Fruit fly (Drosophila melanogaster): Measurements from ENCODE around the gene Alg1.

DNA sequence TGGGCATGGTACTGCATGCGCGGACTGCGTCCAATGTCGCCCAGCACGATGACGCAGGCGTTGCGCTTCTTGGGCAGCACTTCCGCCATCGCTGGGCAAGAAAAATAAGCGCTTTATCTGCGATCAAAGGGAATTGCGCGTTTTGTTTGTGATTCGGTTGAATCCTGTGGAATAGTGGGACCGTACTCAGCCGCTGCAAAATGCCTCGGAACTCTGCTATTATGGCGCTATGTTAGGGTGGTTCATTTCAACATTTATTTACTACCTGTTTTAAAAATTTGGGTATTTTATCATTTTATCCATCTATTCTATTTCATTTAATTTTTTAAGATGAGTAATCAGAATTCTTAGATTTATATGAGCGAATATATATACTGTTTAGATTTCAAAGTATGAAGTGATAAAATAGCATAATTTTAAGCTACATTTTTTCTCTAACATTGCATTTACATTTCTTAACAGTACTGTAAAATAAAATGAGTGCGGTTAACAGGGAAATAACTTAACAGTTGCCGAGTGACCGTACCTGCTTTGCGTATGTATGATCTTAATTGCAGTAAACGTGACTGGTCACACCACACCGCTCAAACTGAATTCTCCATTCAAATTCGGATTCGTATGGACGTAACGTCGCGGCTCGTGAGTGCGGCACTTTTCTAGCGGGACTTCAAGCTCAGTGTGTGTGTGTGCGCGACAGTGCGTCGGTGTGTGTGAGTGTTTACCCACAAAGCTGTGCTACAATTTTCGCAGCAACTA is at the start of gene Alg1, which contains the start of gene tinc:
- TF ChIP-seq Hr39 (GFP tag; optimal IDR thresholded peaks at IDR 0.05) (no peak), Hr38 (GFP tag; optimal IDR thresholded peaks at IDR 0.05) (no peak), Sox102F (GFP tag; optimal IDR thresholded peaks at IDR 0.05) (no peak), esn (GFP tag; optimal IDR thresholded peaks at IDR 0.05) (peak; percentile 73), CG10669 (GFP tag; optimal IDR thresholded peaks at IDR 0.05) (no peak), Lpt (GFP tag; optimal IDR thresholded peaks at IDR 0.05) (no peak), dsx (GFP tag; optimal IDR thresholded peaks at IDR 0.05; ENCODE audit: poor library complexity, severe bottlenecking) (peak; percentile 63), CG11902 (GFP tag; optimal IDR thresholded peaks at IDR 0.05) (peak; percentile 23), topi (GFP tag; optimal IDR thresholded peaks at IDR 0.05) (no peak), pdm3 (GFP tag; optimal IDR thresholded peaks at IDR 0.05) (no peak)
